Fruit fly (Drosophila melanogaster): ENCODE data around the gene Exd2.

Exd2 gene

DNA sequence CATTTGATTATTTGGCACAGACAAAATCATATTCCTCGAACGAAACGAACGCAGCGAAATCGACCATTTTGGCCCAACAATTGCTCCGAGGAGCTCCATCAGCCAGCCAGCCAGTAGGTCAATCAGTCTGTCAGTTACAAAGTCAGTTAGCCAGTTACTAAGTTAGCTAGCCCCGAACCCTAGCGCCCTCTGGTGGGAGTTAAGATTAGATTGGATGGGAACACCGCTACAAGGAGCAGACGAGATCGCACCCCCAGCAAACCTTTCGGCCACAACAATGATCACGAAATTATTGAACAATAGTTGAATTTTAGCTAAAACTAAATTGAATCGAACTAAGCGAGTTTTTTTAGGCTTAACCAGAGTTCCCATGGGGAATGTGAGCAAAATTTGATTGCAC, 41.6 kb downstream of the Exd2 start:
- TF ChIP-seq br (GFP tag; optimal IDR thresholded peaks at IDR 0.05): no peak

DNA sequence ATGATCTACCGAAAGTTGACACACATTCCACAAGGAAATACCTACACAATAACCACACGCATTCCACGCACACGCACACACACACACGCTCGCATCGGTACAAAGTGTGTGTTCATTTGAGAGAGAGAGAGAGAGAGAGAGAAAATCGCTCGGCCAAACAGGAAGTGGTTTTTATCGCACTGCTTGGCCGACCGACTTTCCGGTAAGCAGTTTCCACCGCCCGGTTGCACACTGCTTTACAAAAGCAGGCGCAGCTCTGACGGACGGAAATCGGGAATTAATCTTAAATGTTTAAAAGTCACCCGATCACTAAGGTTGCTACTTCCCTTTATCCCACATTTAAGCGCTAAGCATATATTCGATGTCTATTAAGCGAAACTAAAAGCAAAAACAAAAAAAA, 42.7 kb downstream of the Exd2 start:
- TF ChIP-seq sv (GFP tag; optimal IDR thresholded peaks at IDR 0.05) (no peak), Dfd (GFP tag; optimal IDR thresholded peaks at IDR 0.05) (peak; percentile 22)
